Worm (Caenorhabditis elegans): ENCODE data around the gene mtre-1.
A peak's percentile ranks its signal among the peaks of the same experiment; 100 is the strongest.

mtre-1 gene

DNA sequence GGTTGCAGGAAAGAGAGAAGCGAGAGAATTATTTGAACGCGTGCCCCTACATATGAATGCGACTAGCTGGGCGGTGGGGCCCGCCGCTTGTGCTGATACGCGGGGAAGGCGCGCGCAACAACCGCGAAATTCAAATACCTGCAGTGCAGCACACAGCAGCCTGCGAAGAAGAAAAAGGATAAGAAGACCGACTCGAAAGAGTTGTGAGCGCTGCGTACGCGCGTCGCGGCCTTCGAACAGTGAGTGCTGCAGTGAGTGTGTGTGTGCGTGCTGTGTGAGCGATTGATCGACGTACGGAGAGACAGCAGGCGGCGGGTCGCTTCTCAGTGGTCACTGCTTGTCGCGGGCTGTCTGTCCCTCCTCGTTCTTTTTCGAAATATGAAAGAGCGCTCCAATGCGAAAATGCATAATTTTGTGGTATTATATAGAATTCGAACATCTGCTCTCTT, 22.1 kb downstream of the mtre-1 start:
- TF ChIP-seq nhr-237 (tag; optimal IDR thresholded peaks at IDR 0.05) (no peak), nhr-41 (GFP tag; IDR thresholded peaks at IDR 0.05) (0 out of 2 replicates have a peak, but pooled peaks have one; percentile 67), ZK546.5 (tag; optimal IDR thresholded peaks at IDR 0.05) (no peak), pqm-1 (tag; optimal IDR thresholded peaks at IDR 0.05) (peak; percentile 32), fkh-10 (GFP tag; optimal IDR thresholded peaks at IDR 0.05) (peak; percentile 78), unc-130 (GFP tag; optimal IDR thresholded peaks at IDR 0.05) (no peak), tra-1 (GFP tag; IDR thresholded peaks at IDR 0.05) (peak; percentile 71; the same call in 1 of the 2 replicates), ceh-28 (tag; optimal IDR thresholded peaks at IDR 0.05) (peak; percentile 48), snpc-4 (tag; optimal IDR thresholded peaks at IDR 0.05) (no peak), mxl-2 (GFP tag; conservative IDR thresholded peaks at IDR 0.05) (peak; percentile 54; the same call in 1 of the 2 replicates), daf-19 (GFP tag; conservative IDR thresholded peaks at IDR 0.05) (no peak), T20F7.1 (GFP tag; optimal IDR thresholded peaks at IDR 0.05) (peak; percentile 88), ceh-82 (tag; optimal IDR thresholded peaks at IDR 0.05) (no peak), saeg-2 (GFP tag; IDR thresholded peaks at IDR 0.05) (peak; percentile 84; the same call in 1 of the 2 replicates), ceh-32 (tag; optimal IDR thresholded peaks at IDR 0.05; ENCODE audit: poor library complexity) (peak; percentile 53), zip-11 (GFP tag; IDR thresholded peaks at IDR 0.05) (no peak), zip-2 (tag; optimal IDR thresholded peaks at IDR 0.05) (peak; percentile 34), nhr-10 (tag; optimal IDR thresholded peaks at IDR 0.05) (no peak), T26A8.4 (GFP tag; IDR thresholded peaks at IDR 0.05) (peak; percentile 88), lin-1 (GFP tag; IDR thresholded peaks at IDR 0.05) (peak; percentile 53; the same call in 1 of the 2 replicates), aha-1 (tag) (peak; percentile 99), daf-16 (GFP tag; optimal IDR thresholded peaks at IDR 0.05) (peak in 1 of 2 experiments; percentile 65), daf-16 (tag; optimal IDR thresholded peaks at IDR 0.05) (peak; percentile 70), ceh-20 (GFP tag; IDR thresholded peaks at IDR 0.05) (peak; percentile 93), F49E8.2 (tag; optimal IDR thresholded peaks at IDR 0.05; ENCODE audit: borderline replicate concordance) (no peak), nhr-48 (tag; optimal IDR thresholded peaks at IDR 0.05) (peak; percentile 90), F37D6.2 (tag; optimal IDR thresholded peaks at IDR 0.05) (peak; percentile 89), nhr-25 (tag; optimal IDR thresholded peaks at IDR 0.05; ENCODE audit: borderline replicate concordance, insufficient read depth) (peak; percentile 86), fos-1 (tag; optimal IDR thresholded peaks at IDR 0.05) (no peak), duxl-1 (tag; optimal IDR thresholded peaks at IDR 0.05; ENCODE audit: poor library complexity) (peak; percentile 60), nhr-76 (tag; optimal IDR thresholded peaks at IDR 0.05) (no peak), pha-4 (GFP tag; IDR thresholded peaks at IDR 0.05) (peak; percentile 83; the same call in 1 of the 2 replicates), pha-4 (tag; optimal IDR thresholded peaks at IDR 0.05) (no peak), madf-9 (GFP tag; conservative IDR thresholded peaks at IDR 0.05) (peak; percentile 84; the same call in 1 of the 2 replicates), R02D3.7 (tag; optimal IDR thresholded peaks at IDR 0.05) (no peak), arid-1 (GFP tag; conservative IDR thresholded peaks at IDR 0.05) (peak; percentile 76), dmd-9 (GFP tag; IDR thresholded peaks at IDR 0.05) (peak; percentile 55; the same call in 1 of the 2 replicates), dpl-1 (GFP tag; optimal IDR thresholded peaks at IDR 0.05) (peak; percentile 70), aly-2 (tag; optimal IDR thresholded peaks at IDR 0.05) (no peak), zfp-3 (GFP tag; conservative IDR thresholded peaks at IDR 0.05) (0 out of 2 replicates have a peak, but pooled peaks have one; percentile 60), mep-1 (tag; optimal IDR thresholded peaks at IDR 0.05) (peak; percentile 97), snpc-1.2 (GFP tag; IDR thresholded peaks at IDR 0.05) (no peak), ctbp-1 (GFP tag; IDR thresholded peaks at IDR 0.05) (peak; percentile 94), set-16 (GFP tag; IDR thresholded peaks at IDR 0.05) (peak; percentile 97), gei-8 (GFP tag; optimal IDR thresholded peaks at IDR 0.05) (peak; percentile 87), mes-2 (tag; optimal IDR thresholded peaks at IDR 0.05; ENCODE audit: poor library complexity, severe bottlenecking) (peak; percentile 74), nhr-111 (GFP tag; optimal IDR thresholded peaks at IDR 0.05) (no peak), lin-13 (GFP tag; optimal IDR thresholded peaks at IDR 0.05) (peak; percentile 86), jun-1 (tag; optimal IDR thresholded peaks at IDR 0.05) (peak; percentile 67), dmd-8 (GFP tag; IDR thresholded peaks at IDR 0.05) (0 out of 2 replicates have a peak, but pooled peaks have one; percentile 54), hif-1 (tag; optimal IDR thresholded peaks at IDR 0.05) (peak; percentile 32 to 93)

All from whole organism, L4 larva.